Worm (Caenorhabditis elegans) whole organism, L1 larva: ENCODE measurements around the gene vars-1.

Experiments
- alr-1 ChIP-seq: fragments of 200-800 bp; sonication (Bioruptor generic); optimal IDR thresholded peaks from 2 replicates; lab custom pipeline; 2018; ENCODE audit warnings: borderline replicate concordance, mild to moderate bottlenecking, missing genetic modification characterization, missing compliant biosample characterization
- blmp-1 ChIP-seq: fragments of 150-350 bp; optimal IDR thresholded peaks from 2 replicates; lab custom pipeline; 2014; ENCODE audit warnings: missing biosample characterization, missing genetic modification characterization
- ceh-8 ChIP-seq: fragments of 200-800 bp; sonication (Bioruptor generic); optimal IDR thresholded peaks from 2 replicates; lab custom pipeline; 2018; ENCODE audit warnings: mild to moderate bottlenecking, missing genetic modification characterization, moderate library complexity, missing compliant biosample characterization
- ces-1 ChIP-seq: fragments of 150-350 bp; optimal IDR thresholded peaks from 2 replicates; lab custom pipeline; 2014; ENCODE audit warnings: missing biosample characterization, missing genetic modification reagents, missing genetic modification characterization
- jun-1 ChIP-seq: fragments of 150-350 bp; optimal IDR thresholded peaks from 2 replicates; lab custom pipeline; 2014; ENCODE audit warnings: missing biosample characterization, missing genetic modification reagents, missing genetic modification characterization
- lin-14 ChIP-seq: fragments of 200-800 bp; sonication (Bioruptor generic); optimal IDR thresholded peaks from 2 replicates; lab custom pipeline; 2018; ENCODE audit warnings: mild to moderate bottlenecking, missing genetic modification characterization, moderate library complexity, missing compliant biosample characterization
- lin-35 ChIP-seq, 2 experiments: fragments of 150-350 bp; optimal IDR thresholded peaks; 2 replicates each; lab custom pipeline; 2014; ENCODE audit warnings: missing biosample characterization in 2 of 2, missing genetic modification characterization in 2 of 2, missing genetic modification reagents in 2 of 2
- nhr-11 ChIP-seq: fragments of 150-350 bp; optimal IDR thresholded peaks from 2 replicates; lab custom pipeline; 2014; ENCODE audit warnings: missing biosample characterization, missing genetic modification characterization
- nhr-77 ChIP-seq: fragments of 150-350 bp; optimal IDR thresholded peaks from 2 replicates; lab custom pipeline; 2014; ENCODE audit warnings: missing biosample characterization, missing genetic modification characterization
- nhr-85 ChIP-seq: sonication (generic microtip); peaks from one replicate; lab custom pipeline; 2016; ENCODE audit warnings: missing genetic modification characterization, inconsistent platforms, missing compliant biosample characterization
- skn-1 ChIP-seq: fragments of 150-350 bp; optimal IDR thresholded peaks from 2 replicates; lab custom pipeline; 2014; ENCODE audit warnings: missing biosample characterization, missing genetic modification characterization
- ztf-11 ChIP-seq, 2 experiments: sonication (generic microtip); optimal IDR thresholded peaks; 2 replicates each; lab custom pipeline; 2016 to 2017; ENCODE audit warnings: missing genetic modification characterization in 2 of 2, missing biosample characterization in 1 of 2, missing compliant biosample characterization in 1 of 2
- ztf-4 ChIP-seq: fragments of 150-350 bp; optimal IDR thresholded peaks from 2 replicates; lab custom pipeline; 2014; ENCODE audit warnings: missing biosample characterization, missing genetic modification characterization

- TF ChIP-seq ces-1: no peak
- peak; percentile 61 for TF ChIP-seq lin-14 (GFP tag; lab: Kevin White, UChicago)
- TF ChIP-seq nhr-77 (tag; lab: Kevin White, UChicago): no peak
- no peak for TF ChIP-seq nhr-11 (tag; lab: Kevin White, UChicago)
- TF ChIP-seq nhr-85 (tag; lab: Kevin White, UChicago): peak; percentile 84
- TF ChIP-seq ztf-11 (tag; optimal IDR thresholded peaks at IDR 0.05; lab: Kevin White, UChicago): no peak
- no peak for TF ChIP-seq alr-1
- TF ChIP-seq blmp-1 (tag; lab: Kevin White, UChicago): peak; percentile 68
- no peak for TF ChIP-seq ceh-8 (GFP tag; lab: Kevin White, UChicago)
- no peak for TF ChIP-seq lin-35 (GFP tag; optimal IDR thresholded peaks at IDR 0.05; lab: Kevin White, UChicago)
- TF ChIP-seq ztf-4 (tag; lab: Kevin White, UChicago): no peak
- TF ChIP-seq skn-1 (tag; lab: Kevin White, UChicago): no peak
- no peak for TF ChIP-seq jun-1 (tag; lab: Kevin White, UChicago)
These were observed 13.7 kb downstream of the vars-1 start for ce11 chrV:8044957-8045356.
